Fruit fly (Drosophila melanogaster) Kc167 (cell line): ENCODE results near the gene CG7715.

Experiments
- h ChIP-seq: fragments of >200 bp; optimal IDR thresholded peaks from 3 replicates; lab custom pipeline; 2018; ENCODE audit warnings: missing external identifiers
- insv ChIP-seq: fragments of >200 bp; optimal IDR thresholded peaks from 3 replicates; lab custom pipeline; 2018; ENCODE audit warnings: missing external identifiers
- psq ChIP-seq: fragments of >200 bp; optimal IDR thresholded peaks from 2 replicates; lab custom pipeline; 2017; ENCODE audit warnings: missing external identifiers
- ttk ChIP-seq: sonication (Bioruptor generic); optimal IDR thresholded peaks from 2 replicates; lab custom pipeline; 2017; ENCODE audit warnings: missing external identifiers

dm6 chr3R:18722490-18722889 lies 5.8 kb downstream of the CG7715 start, which contains the start of gene CG34283:
- TF ChIP-seq h (lab: Kevin White, UChicago), result no peak
- TF ChIP-seq psq (lab: Kevin White, UChicago), result no peak
- no peak for TF ChIP-seq ttk (lab: Kevin White, UChicago)
- TF ChIP-seq insv (lab: Kevin White, UChicago), result no peak
